Comparison of ENCODE assay signal across 1 fruit fly cellular context in genomic region chrX:12766286-12766685, dm6.
A peak's percentile ranks its signal among the peaks of the same experiment; 100 is the strongest.
TF ChIP-seq lines count a peak whose summit lies in the region.

No protein-coding gene starts in this region.

TF ChIP-seq in whole organism, embryonic, 481 proteins besides CTCF, POLR2A, EP300 and RAD21 (continued from another document and continues in another):
- TF ChIP-seq maf-S (GFP tag; optimal IDR thresholded peaks at IDR 0.05; lab: Kevin White, UChicago), result no peak
- TF ChIP-seq CG6683 (GFP tag; optimal IDR thresholded peaks at IDR 0.05; lab: Kevin White, UChicago), result no peak
- no peak for TF ChIP-seq CG13287 (GFP tag; IDR thresholded peaks at IDR 0.05; lab: Robert Waterston, UW; ENCODE audit: partially characterized antibody)
- peak; percentile 72 for TF ChIP-seq onecut (GFP tag; IDR thresholded peaks at IDR 0.05; lab: Robert Waterston, UW)
- TF ChIP-seq ci (GFP tag; IDR thresholded peaks at IDR 0.05; lab: Robert Waterston, UW), result no peak
- TF ChIP-seq Nf-YA (GFP tag; IDR thresholded peaks at IDR 0.05; lab: Robert Waterston, UW), result no peak
- TF ChIP-seq Dek (tag; optimal IDR thresholded peaks at IDR 0.05; lab: Kevin White, UChicago), result no peak
- TF ChIP-seq CG17361 (GFP tag; IDR thresholded peaks at IDR 0.05; lab: Robert Waterston, UW), result no peak
- no peak for TF ChIP-seq BEAF-32 (GFP tag; optimal IDR thresholded peaks at IDR 0.05; lab: Kevin White, UChicago)
- no peak for TF ChIP-seq slp2 (GFP tag; optimal IDR thresholded peaks at IDR 0.05; lab: Kevin White, UChicago)
- TF ChIP-seq HLH54F (GFP tag; optimal IDR thresholded peaks at IDR 0.05; lab: Kevin White, UChicago), result no peak
- no peak for TF ChIP-seq Lhr (GFP tag; optimal IDR thresholded peaks at IDR 0.05; lab: Kevin White, UChicago)
- peak; percentile 88 for TF ChIP-seq CG11696 (GFP tag; IDR thresholded peaks at IDR 0.05; lab: Robert Waterston, UW)
- no peak for TF ChIP-seq CG13123 (GFP tag; optimal IDR thresholded peaks at IDR 0.05; lab: Kevin White, UChicago)
- no peak for TF ChIP-seq Dp (GFP tag; optimal IDR thresholded peaks at IDR 0.05; lab: Kevin White, UChicago)
- no peak for TF ChIP-seq Usf (GFP tag; optimal IDR thresholded peaks at IDR 0.05; lab: Kevin White, UChicago)
- no peak for TF ChIP-seq Pdp1 (GFP tag; optimal IDR thresholded peaks at IDR 0.05; lab: Kevin White, UChicago)
- no peak for TF ChIP-seq NC2α (GFP tag; optimal IDR thresholded peaks at IDR 0.05; lab: Kevin White, UChicago)
- TF ChIP-seq Blimp-1 (GFP tag; optimal IDR thresholded peaks at IDR 0.05; lab: Kevin White, UChicago), result peak; percentile 15
- no peak for TF ChIP-seq cg (GFP tag; optimal IDR thresholded peaks at IDR 0.05; lab: Kevin White, UChicago)
- TF ChIP-seq Atf6 (GFP tag; IDR thresholded peaks at IDR 0.05; lab: Robert Waterston, UW), result no peak
- TF ChIP-seq CG3847 (GFP tag; IDR thresholded peaks at IDR 0.05; lab: Robert Waterston, UW), result no peak
- TF ChIP-seq CG2678 (tag; optimal IDR thresholded peaks at IDR 0.05; lab: Kevin White, UChicago), result peak; percentile 20
- TF ChIP-seq CG17912 (GFP tag; optimal IDR thresholded peaks at IDR 0.05; lab: Kevin White, UChicago), result no peak
- no peak for TF ChIP-seq nerfin-2 (GFP tag; IDR thresholded peaks at IDR 0.05; lab: Robert Waterston, UW; ENCODE audit: partially characterized antibody)
- no peak for TF ChIP-seq ato (GFP tag; IDR thresholded peaks at IDR 0.05; lab: Robert Waterston, UW; ENCODE audit: partially characterized antibody)
- TF ChIP-seq CG32532 (GFP tag; IDR thresholded peaks at IDR 0.05; lab: Robert Waterston, UW), result no peak; the same call in 1 of the 2 replicates
- no peak for TF ChIP-seq gfzf (GFP tag; optimal IDR thresholded peaks at IDR 0.05; lab: Kevin White, UChicago)
- peak; percentile 25; the same call in 1 of the 2 replicates for TF ChIP-seq stc (GFP tag; IDR thresholded peaks at IDR 0.05; lab: Robert Waterston, UW)
- TF ChIP-seq CG11093 (GFP tag; IDR thresholded peaks at IDR 0.05; lab: Robert Waterston, UW), result no peak
- TF ChIP-seq fd96Cb (tag; optimal IDR thresholded peaks at IDR 0.05; lab: Kevin White, UChicago), result peak; percentile 19
- no peak for TF ChIP-seq CG3995 (GFP tag; optimal IDR thresholded peaks at IDR 0.05; lab: Kevin White, UChicago)
- TF ChIP-seq CG1602 (GFP tag; optimal IDR thresholded peaks at IDR 0.05; lab: Kevin White, UChicago), result no peak
- TF ChIP-seq repo (GFP tag; optimal IDR thresholded peaks at IDR 0.05; lab: Kevin White, UChicago), result no peak
- TF ChIP-seq Mrtf (GFP tag; IDR thresholded peaks at IDR 0.05; lab: Robert Waterston, UW), result no peak
- no peak for TF ChIP-seq tll (GFP tag; optimal IDR thresholded peaks at IDR 0.05; lab: Kevin White, UChicago)
- TF ChIP-seq CG18619 (GFP tag; optimal IDR thresholded peaks at IDR 0.05; lab: Kevin White, UChicago), result no peak
- TF ChIP-seq h (optimal IDR thresholded peaks at IDR 0.05; lab: Kevin White, UChicago), result no peak
- TF ChIP-seq CG7928 (GFP tag; optimal IDR thresholded peaks at IDR 0.05; lab: Kevin White, UChicago), result no peak
- no peak for TF ChIP-seq sim (GFP tag; IDR thresholded peaks at IDR 0.05; lab: Robert Waterston, UW)
- TF ChIP-seq btn (GFP tag; optimal IDR thresholded peaks at IDR 0.05; lab: Kevin White, UChicago), result no peak
- TF ChIP-seq CG2712 (tag; optimal IDR thresholded peaks at IDR 0.05; lab: Kevin White, UChicago), result no peak
- no peak for TF ChIP-seq Hmx (GFP tag; optimal IDR thresholded peaks at IDR 0.05; lab: Kevin White, UChicago)
- TF ChIP-seq CG18262 (tag; optimal IDR thresholded peaks at IDR 0.05; lab: Kevin White, UChicago), result peak; percentile 0
- no peak for TF ChIP-seq Fer1 (GFP tag; optimal IDR thresholded peaks at IDR 0.05; lab: Kevin White, UChicago)
- no peak for TF ChIP-seq YL-1 (GFP tag; optimal IDR thresholded peaks at IDR 0.05; lab: Kevin White, UChicago)
- no peak for TF ChIP-seq CG8089 (GFP tag; optimal IDR thresholded peaks at IDR 0.05; lab: Kevin White, UChicago)
- peak; percentile 70 for TF ChIP-seq sens (GFP tag; lab: Kevin White, UChicago)
- no peak for TF ChIP-seq CG16813 (GFP tag; IDR thresholded peaks at IDR 0.05; lab: Robert Waterston, UW; ENCODE audit: partially characterized antibody)
- TF ChIP-seq emc (GFP tag; optimal IDR thresholded peaks at IDR 0.05; lab: Kevin White, UChicago), result no peak
- TF ChIP-seq CG9876 (GFP tag; optimal IDR thresholded peaks at IDR 0.05; lab: Kevin White, UChicago), result no peak
- TF ChIP-seq Adf1 (GFP tag; IDR thresholded peaks at IDR 0.05; lab: Robert Waterston, UW), result no peak
- TF ChIP-seq BtbVII (GFP tag; optimal IDR thresholded peaks at IDR 0.05; lab: Kevin White, UChicago), result no peak
- no peak for TF ChIP-seq ash1 (GFP tag; optimal IDR thresholded peaks at IDR 0.05; lab: Kevin White, UChicago)
- no peak for TF ChIP-seq CG12769 (tag; optimal IDR thresholded peaks at IDR 0.05; lab: Kevin White, UChicago)
- TF ChIP-seq CG12744 (GFP tag; optimal IDR thresholded peaks at IDR 0.05; lab: Kevin White, UChicago), result no peak
- TF ChIP-seq Eip74EF (GFP tag; optimal IDR thresholded peaks at IDR 0.05; lab: Kevin White, UChicago), result no peak
- TF ChIP-seq ap (GFP tag; IDR thresholded peaks at IDR 0.05; lab: Robert Waterston, UW), result no peak
- no peak for TF ChIP-seq vnd (GFP tag; IDR thresholded peaks at IDR 0.05; lab: Robert Waterston, UW; ENCODE audit: partially characterized antibody)
- no peak for TF ChIP-seq sc (optimal IDR thresholded peaks at IDR 0.05; lab: Kevin White, UChicago)
- TF ChIP-seq sc (GFP tag; optimal IDR thresholded peaks at IDR 0.05; lab: Kevin White, UChicago), result no peak
- TF ChIP-seq CG11723 (GFP tag; optimal IDR thresholded peaks at IDR 0.05; lab: Kevin White, UChicago), result no peak
- TF ChIP-seq chm (GFP tag; IDR thresholded peaks at IDR 0.05; lab: Robert Waterston, UW), result no peak
- TF ChIP-seq CG17829 (tag; optimal IDR thresholded peaks at IDR 0.05; lab: Kevin White, UChicago), result no peak
- no peak for TF ChIP-seq CG10147 (GFP tag; optimal IDR thresholded peaks at IDR 0.05; lab: Kevin White, UChicago)
- TF ChIP-seq Xbp1 (GFP tag; optimal IDR thresholded peaks at IDR 0.05; lab: Kevin White, UChicago), result no peak
- no peak for TF ChIP-seq sima (GFP tag; optimal IDR thresholded peaks at IDR 0.05; lab: Kevin White, UChicago)
- TF ChIP-seq CG4820 (GFP tag; optimal IDR thresholded peaks at IDR 0.05; lab: Kevin White, UChicago), result no peak
- TF ChIP-seq CG4404 (GFP tag; IDR thresholded peaks at IDR 0.05; lab: Robert Waterston, UW), result no peak
- no peak for TF ChIP-seq luna (GFP tag; optimal IDR thresholded peaks at IDR 0.05; lab: Kevin White, UChicago)
- no peak for TF ChIP-seq CG12942 (GFP tag; optimal IDR thresholded peaks at IDR 0.05; lab: Kevin White, UChicago)
- no peak for TF ChIP-seq CG31441 (GFP tag; IDR thresholded peaks at IDR 0.05; lab: Robert Waterston, UW)
- no peak for TF ChIP-seq ssp (GFP tag; IDR thresholded peaks at IDR 0.05; lab: Robert Waterston, UW)
- TF ChIP-seq Nf-YC (tag; optimal IDR thresholded peaks at IDR 0.05; lab: Kevin White, UChicago), result no peak
- TF ChIP-seq CG13296 (GFP tag; optimal IDR thresholded peaks at IDR 0.05; lab: Kevin White, UChicago), result no peak
- TF ChIP-seq disco-r (GFP tag; optimal IDR thresholded peaks at IDR 0.05; lab: Kevin White, UChicago), result no peak
- TF ChIP-seq bowl (GFP tag; IDR thresholded peaks at IDR 0.05; lab: Robert Waterston, UW), result no peak
- no peak for TF ChIP-seq Dip3 (GFP tag; optimal IDR thresholded peaks at IDR 0.05; lab: Kevin White, UChicago)
- TF ChIP-seq mirr (GFP tag; optimal IDR thresholded peaks at IDR 0.05; lab: Kevin White, UChicago), result no peak
- no peak for TF ChIP-seq CG13894 (tag; optimal IDR thresholded peaks at IDR 0.05; lab: Kevin White, UChicago)
- peak; percentile 9 for TF ChIP-seq CG10979 (tag; optimal IDR thresholded peaks at IDR 0.05; lab: Kevin White, UChicago)
- TF ChIP-seq Mes4 (GFP tag; optimal IDR thresholded peaks at IDR 0.05; lab: Kevin White, UChicago), result no peak
- peak; percentile 5 for TF ChIP-seq az2 (GFP tag; optimal IDR thresholded peaks at IDR 0.05; lab: Kevin White, UChicago)
- peak; percentile 47 for TF ChIP-seq CG1603 (tag; optimal IDR thresholded peaks at IDR 0.05; lab: Kevin White, UChicago)
- TF ChIP-seq otp (GFP tag; IDR thresholded peaks at IDR 0.05; lab: Robert Waterston, UW), result no peak
- TF ChIP-seq CG10321 (GFP tag; IDR thresholded peaks at IDR 0.05; lab: Robert Waterston, UW), result no peak
- TF ChIP-seq CG7357 (GFP tag; IDR thresholded peaks at IDR 0.05; lab: Robert Waterston, UW), result no peak
- TF ChIP-seq HLHmδ (GFP tag; optimal IDR thresholded peaks at IDR 0.05; lab: Kevin White, UChicago), result no peak
- no peak for TF ChIP-seq tx (GFP tag; optimal IDR thresholded peaks at IDR 0.05; lab: Kevin White, UChicago)
- TF ChIP-seq Hmr (GFP tag; optimal IDR thresholded peaks at IDR 0.05; lab: Kevin White, UChicago), result peak; percentile 25
- TF ChIP-seq twi (tag; optimal IDR thresholded peaks at IDR 0.05; lab: Kevin White, UChicago), result no peak
- TF ChIP-seq CG10959 (GFP tag; IDR thresholded peaks at IDR 0.05; lab: Robert Waterston, UW), result no peak
- no peak for TF ChIP-seq CG34422 (GFP tag; IDR thresholded peaks at IDR 0.05; lab: Robert Waterston, UW)
- no peak for TF ChIP-seq CG7987 (GFP tag; optimal IDR thresholded peaks at IDR 0.05; lab: Kevin White, UChicago)
- no peak for TF ChIP-seq CG9817 (tag; optimal IDR thresholded peaks at IDR 0.05; lab: Kevin White, UChicago)
- TF ChIP-seq CG14050 (GFP tag; IDR thresholded peaks at IDR 0.05; lab: Robert Waterston, UW), result no peak
- no peak for TF ChIP-seq bab2 (GFP tag; optimal IDR thresholded peaks at IDR 0.05; lab: Kevin White, UChicago)
- peak; percentile 55 for TF ChIP-seq Med (GFP tag; lab: Kevin White, UChicago)
- no peak for TF ChIP-seq CG7786 (GFP tag; optimal IDR thresholded peaks at IDR 0.05; lab: Kevin White, UChicago)
- no peak for TF ChIP-seq CG2202 (tag; optimal IDR thresholded peaks at IDR 0.05; lab: Kevin White, UChicago)
- TF ChIP-seq eve (GFP tag; optimal IDR thresholded peaks at IDR 0.05; lab: Kevin White, UChicago), result peak in 1 of 2 experiments; percentile 59
- TF ChIP-seq CG31224 (GFP tag; IDR thresholded peaks at IDR 0.05; lab: Robert Waterston, UW), result no peak
- TF ChIP-seq E2f1 (GFP tag; IDR thresholded peaks at IDR 0.05; lab: Robert Waterston, UW), result no peak
- no peak for TF ChIP-seq CG6654 (GFP tag; optimal IDR thresholded peaks at IDR 0.05; lab: Kevin White, UChicago)
- no peak for TF ChIP-seq ranshi (GFP tag; IDR thresholded peaks at IDR 0.05; lab: Robert Waterston, UW)
- TF ChIP-seq NK7.1 (GFP tag; optimal IDR thresholded peaks at IDR 0.05; lab: Kevin White, UChicago), result no peak
- no peak for TF ChIP-seq cas (GFP tag; IDR thresholded peaks at IDR 0.05; lab: Robert Waterston, UW)
- no peak for TF ChIP-seq CG7372 (GFP tag; IDR thresholded peaks at IDR 0.05; lab: Robert Waterston, UW)
- TF ChIP-seq CG2129 (GFP tag; IDR thresholded peaks at IDR 0.05; lab: Robert Waterston, UW; ENCODE audit: partially characterized antibody), result no peak
- no peak for TF ChIP-seq CG17802 (tag; optimal IDR thresholded peaks at IDR 0.05; lab: Kevin White, UChicago)
- no peak for TF ChIP-seq ewg (GFP tag; optimal IDR thresholded peaks at IDR 0.05; lab: Kevin White, UChicago)
- no peak for TF ChIP-seq CG8359 (GFP tag; optimal IDR thresholded peaks at IDR 0.05; lab: Kevin White, UChicago; ENCODE audit: borderline replicate concordance)
- TF ChIP-seq CG7271 (tag; optimal IDR thresholded peaks at IDR 0.05; lab: Kevin White, UChicago), result no peak
- TF ChIP-seq CG12391 (tag; optimal IDR thresholded peaks at IDR 0.05; lab: Kevin White, UChicago), result peak; percentile 1
- no peak for TF ChIP-seq ro (GFP tag; IDR thresholded peaks at IDR 0.05; lab: Robert Waterston, UW)
- TF ChIP-seq CG17359 (tag; optimal IDR thresholded peaks at IDR 0.05; lab: Kevin White, UChicago), result peak; percentile 33
- no peak for TF ChIP-seq TFAM (GFP tag; optimal IDR thresholded peaks at IDR 0.05; lab: Kevin White, UChicago)
- TF ChIP-seq Oli (tag; optimal IDR thresholded peaks at IDR 0.05; lab: Kevin White, UChicago), result peak; percentile 27
- TF ChIP-seq cato (GFP tag; optimal IDR thresholded peaks at IDR 0.05; lab: Kevin White, UChicago; ENCODE audit: borderline replicate concordance), result no peak
- TF ChIP-seq Dad (GFP tag; optimal IDR thresholded peaks at IDR 0.05; lab: Kevin White, UChicago), result no peak
- no peak for TF ChIP-seq sna (GFP tag; IDR thresholded peaks at IDR 0.05; lab: Robert Waterston, UW; ENCODE audit: partially characterized antibody)
- TF ChIP-seq CHES-1-like (GFP tag; optimal IDR thresholded peaks at IDR 0.05; lab: Kevin White, UChicago), result no peak
- no peak for TF ChIP-seq danr (GFP tag; IDR thresholded peaks at IDR 0.05; lab: Robert Waterston, UW)
- no peak for TF ChIP-seq yki (optimal IDR thresholded peaks at IDR 0.05; lab: Kevin White, UChicago)
- TF ChIP-seq ERR (GFP tag; optimal IDR thresholded peaks at IDR 0.05; lab: Kevin White, UChicago), result no peak
- no peak for TF ChIP-seq NFAT (GFP tag; IDR thresholded peaks at IDR 0.05; lab: Robert Waterston, UW)
- TF ChIP-seq bcd (GFP tag; optimal IDR thresholded peaks at IDR 0.05; lab: Kevin White, UChicago), result no peak
- no peak for TF ChIP-seq pan (optimal IDR thresholded peaks at IDR 0.05; lab: Kevin White, UChicago)
- TF ChIP-seq pan (GFP tag; optimal IDR thresholded peaks at IDR 0.05 in 1 of 2, IDR thresholded peaks at IDR 0.05 in 1 of 2), result no peak
- TF ChIP-seq CG3407 (GFP tag; optimal IDR thresholded peaks at IDR 0.05; lab: Kevin White, UChicago), result no peak
- TF ChIP-seq CG15514 (GFP tag; optimal IDR thresholded peaks at IDR 0.05; lab: Kevin White, UChicago), result no peak
- no peak for TF ChIP-seq abd-A (tag; optimal IDR thresholded peaks at IDR 0.05; lab: Kevin White, UChicago)
- no peak for TF ChIP-seq CG31365 (tag; optimal IDR thresholded peaks at IDR 0.05; lab: Kevin White, UChicago)
- no peak for TF ChIP-seq CG10543 (GFP tag; optimal IDR thresholded peaks at IDR 0.05; lab: Kevin White, UChicago)
- no peak for TF ChIP-seq Atf-2 (GFP tag; optimal IDR thresholded peaks at IDR 0.05; lab: Kevin White, UChicago)
- TF ChIP-seq Dref (GFP tag; IDR thresholded peaks at IDR 0.05; lab: Robert Waterston, UW), result no peak
- no peak for TF ChIP-seq D19A (tag; optimal IDR thresholded peaks at IDR 0.05; lab: Kevin White, UChicago)
- no peak for TF ChIP-seq psq (GFP tag; optimal IDR thresholded peaks at IDR 0.05; lab: Kevin White, UChicago)
- TF ChIP-seq Poxn (GFP tag; IDR thresholded peaks at IDR 0.05; lab: Robert Waterston, UW), result no peak
- TF ChIP-seq CrebB (tag; optimal IDR thresholded peaks at IDR 0.05; lab: Kevin White, UChicago), result no peak
- no peak for TF ChIP-seq wdn (GFP tag; IDR thresholded peaks at IDR 0.05; lab: Robert Waterston, UW)
- TF ChIP-seq zfh2 (GFP tag; optimal IDR thresholded peaks at IDR 0.05; lab: Kevin White, UChicago), result no peak
